Fruit fly (Drosophila melanogaster) whole organism, embryonic: Measurements from ENCODE around the gene Hsp67Ba.

Experiments
- Atf6 ChIP-seq: fragments of 200-800 bp; sonication (Bioruptor generic); IDR thresholded peaks from 2 replicates; pipeline ENCODE4 v1.3.6; 2022; ENCODE audit warnings: missing biosample characterization, missing genetic modification characterization
- B-H1 ChIP-seq: fragments of 200-800 bp; sonication (Bioruptor generic); IDR thresholded peaks from 3 replicates; pipeline ENCODE4 v1.3.6; 2022; ENCODE audit warnings: missing biosample characterization, missing genetic modification characterization
- C15 ChIP-seq: fragments of 200-800 bp; sonication (Bioruptor generic); IDR thresholded peaks from 3 replicates; pipeline ENCODE4 v1.3.6; 2022; ENCODE audit warnings: missing biosample characterization, missing genetic modification characterization
- CG10209 ChIP-seq: fragments of 200-800 bp; sonication (Bioruptor generic); optimal IDR thresholded peaks from 3 replicates; lab custom pipeline; 2017; ENCODE audit warnings: missing biosample characterization, mild to moderate bottlenecking, missing genetic modification characterization, missing genetic modification reagents
- CG14050 ChIP-seq: fragments of 200-800 bp; sonication (Bioruptor generic); IDR thresholded peaks from 3 replicates; pipeline ENCODE4 v1.3.6; 2022; ENCODE audit warnings: missing biosample characterization, missing genetic modification characterization
- CG15479 ChIP-seq: fragments of 200-800 bp; sonication (Bioruptor generic); optimal IDR thresholded peaks from 3 replicates; lab custom pipeline; 2019; ENCODE audit warnings: missing biosample characterization, mild to moderate bottlenecking, missing genetic modification characterization, moderate library complexity
- CG17612 ChIP-seq: fragments of 200-800 bp; sonication (Bioruptor generic); IDR thresholded peaks from 2 replicates; pipeline ENCODE4 v1.3.6; 2022; ENCODE audit warnings: missing biosample characterization, missing genetic modification characterization
- CG18262 ChIP-seq: fragments of 200-800 bp; optimal IDR thresholded peaks from 3 replicates; lab custom pipeline; 2019; ENCODE audit warnings: missing biosample characterization, mild to moderate bottlenecking, missing genetic modification characterization, moderate library complexity
- CG1832 ChIP-seq: fragments of 200-800 bp; sonication (Bioruptor generic); optimal IDR thresholded peaks from 2 replicates; lab custom pipeline; 2017; ENCODE audit warnings: missing biosample characterization, mild to moderate bottlenecking, missing genetic modification characterization, inconsistent platforms
- CG31388 ChIP-seq: fragments of 200-800 bp; sonication (Bioruptor generic); optimal IDR thresholded peaks from 2 replicates; lab custom pipeline; 2016; ENCODE audit warnings: missing biosample characterization, missing genetic modification characterization
- CG31441 ChIP-seq: fragments of 200-800 bp; sonication (Bioruptor generic); IDR thresholded peaks from 2 replicates; pipeline ENCODE4 v1.3.6; 2022; ENCODE audit warnings: missing biosample characterization, missing genetic modification characterization
- CG4282 ChIP-seq: fragments of 200-800 bp; sonication (Bioruptor generic); optimal IDR thresholded peaks from 2 replicates; lab custom pipeline; 2016; ENCODE audit warnings: missing biosample characterization, missing genetic modification characterization
- CG5953 ChIP-seq: fragments of 200-800 bp; sonication (Bioruptor generic); IDR thresholded peaks from 2 replicates; pipeline ENCODE4 v1.3.6; 2022; ENCODE audit warnings: missing biosample characterization, missing genetic modification characterization
- CG8944 ChIP-seq: fragments of 200-800 bp; sonication (Bioruptor generic); optimal IDR thresholded peaks from 3 replicates; lab custom pipeline; 2016; ENCODE audit warnings: missing biosample characterization, missing genetic modification characterization
- D19A ChIP-seq: fragments of 200-800 bp; optimal IDR thresholded peaks from 3 replicates; lab custom pipeline; 2019; ENCODE audit warnings: missing biosample characterization, mild to moderate bottlenecking, missing genetic modification characterization, moderate library complexity
- D19B ChIP-seq: fragments of 200-800 bp; sonication (Bioruptor generic); optimal IDR thresholded peaks from 2 replicates; lab custom pipeline; 2017; ENCODE audit warnings: missing biosample characterization, mild to moderate bottlenecking, missing genetic modification characterization
- Doc3 ChIP-seq: fragments of 200-800 bp; sonication (Bioruptor generic); IDR thresholded peaks from 3 replicates; pipeline ENCODE4 v1.3.6; 2022; ENCODE audit warnings: missing biosample characterization, missing genetic modification characterization; ENCODE audit not compliant: partially characterized antibody
- GATAe ChIP-seq: fragments of 200-800 bp; sonication (Bioruptor generic); conservative IDR thresholded peaks from 2 replicates; pipeline ENCODE4 v1.3.6; 2022; ENCODE audit warnings: missing biosample characterization, missing genetic modification characterization
- H15 ChIP-seq: fragments of 200-800 bp; sonication (Bioruptor generic); IDR thresholded peaks from 3 replicates; pipeline ENCODE4 v1.3.6; 2022; ENCODE audit warnings: missing biosample characterization, missing genetic modification characterization
- Hsf ChIP-seq: fragments of 200-800 bp; sonication (Bioruptor generic); optimal IDR thresholded peaks from 3 replicates; lab custom pipeline; 2016; ENCODE audit warnings: missing biosample characterization, missing genetic modification characterization
- Kr ChIP-seq: fragments of 200-800 bp; sonication (Bioruptor generic); optimal IDR thresholded peaks from 2 replicates; lab custom pipeline; 2017; ENCODE audit warnings: missing biosample characterization, mild to moderate bottlenecking, missing genetic modification characterization
- Lhr ChIP-seq: fragments of 200-800 bp; sonication (Bioruptor generic); optimal IDR thresholded peaks from 3 replicates; lab custom pipeline; 2017; ENCODE audit warnings: mild to moderate bottlenecking, missing biosample characterization, missing genetic modification reagents, missing genetic modification characterization
- MTF-1 ChIP-seq: fragments of 200-800 bp; sonication (Bioruptor generic); optimal IDR thresholded peaks from 2 replicates; lab custom pipeline; 2018; ENCODE audit warnings: missing biosample characterization, mild to moderate bottlenecking, missing genetic modification characterization, borderline replicate concordance
- Mad ChIP-seq: fragments of 200-800 bp; sonication (Bioruptor generic); optimal IDR thresholded peaks from 2 replicates; lab custom pipeline; 2016; ENCODE audit warnings: missing biosample characterization, missing genetic modification characterization
- NK7.1 ChIP-seq: fragments of 200-800 bp; sonication (Bioruptor generic); optimal IDR thresholded peaks from 3 replicates; lab custom pipeline; 2016; ENCODE audit warnings: missing biosample characterization, missing genetic modification characterization
- Nf-YA ChIP-seq: fragments of 200-800 bp; sonication (Bioruptor generic); IDR thresholded peaks from 2 replicates; pipeline ENCODE4 v1.3.6; 2022; ENCODE audit warnings: missing biosample characterization, missing genetic modification characterization
- Opbp ChIP-seq: fragments of 200-800 bp; sonication (Bioruptor generic); IDR thresholded peaks from 3 replicates; pipeline ENCODE4 v1.3.6; 2022; ENCODE audit warnings: missing biosample characterization, missing genetic modification characterization; ENCODE audit not compliant: partially characterized antibody
- Poxn ChIP-seq: fragments of 200-800 bp; sonication (Bioruptor generic); IDR thresholded peaks from 2 replicates; pipeline ENCODE4 v1.3.6; 2022; ENCODE audit warnings: missing biosample characterization, missing genetic modification characterization
- Rx ChIP-seq: fragments of 200-800 bp; sonication (Bioruptor generic); IDR thresholded peaks from 2 replicates; pipeline ENCODE4 v1.3.6; 2022; ENCODE audit warnings: missing biosample characterization, missing genetic modification characterization
- Sox102F ChIP-seq: fragments of 200-800 bp; sonication (Bioruptor generic); optimal IDR thresholded peaks from 2 replicates; lab custom pipeline; 2018; ENCODE audit warnings: missing biosample characterization, mild to moderate bottlenecking, missing genetic modification characterization, moderate library complexity
- Vsx1 ChIP-seq: fragments of 200-800 bp; sonication (Bioruptor generic); optimal IDR thresholded peaks from 2 replicates; lab custom pipeline; 2017; ENCODE audit warnings: missing biosample characterization, mild to moderate bottlenecking, missing genetic modification characterization, missing genetic modification reagents
- Xbp1 ChIP-seq: fragments of 200-800 bp; sonication (Bioruptor generic); optimal IDR thresholded peaks from 3 replicates; lab custom pipeline; 2016; ENCODE audit warnings: missing biosample characterization, mild to moderate bottlenecking, missing genetic modification characterization
- bbx ChIP-seq: fragments of 200-800 bp; sonication (Bioruptor generic); IDR thresholded peaks from 2 replicates; pipeline ENCODE4 v1.3.6; 2022; ENCODE audit warnings: missing biosample characterization, missing genetic modification characterization; ENCODE audit not compliant: partially characterized antibody
- bowl ChIP-seq: fragments of 200-800 bp; sonication (Bioruptor generic); IDR thresholded peaks from 2 replicates; pipeline ENCODE4 v1.3.6; 2022; ENCODE audit warnings: missing biosample characterization, missing genetic modification characterization
- dan ChIP-seq: fragments of 200-800 bp; sonication (Bioruptor generic); IDR thresholded peaks from 2 replicates; pipeline ENCODE4 v1.3.6; 2022; ENCODE audit warnings: missing biosample characterization, missing genetic modification characterization
- ewg ChIP-seq: fragments of 200-800 bp; sonication (Bioruptor generic); optimal IDR thresholded peaks from 3 replicates; lab custom pipeline; 2017; ENCODE audit warnings: mild to moderate bottlenecking, missing biosample characterization, missing genetic modification reagents, missing genetic modification characterization
- grn ChIP-seq: fragments of 200-800 bp; sonication (Bioruptor generic); optimal IDR thresholded peaks from 3 replicates; lab custom pipeline; 2017; ENCODE audit warnings: missing biosample characterization, missing genetic modification characterization
- gt ChIP-seq: fragments of 200-800 bp; sonication (Bioruptor generic); IDR thresholded peaks from 2 replicates; pipeline ENCODE4 v1.3.6; 2022; ENCODE audit warnings: missing biosample characterization, missing genetic modification characterization
- hb ChIP-seq: fragments of 200-800 bp; sonication (Bioruptor generic); IDR thresholded peaks from 3 replicates; pipeline ENCODE4 v1.3.6; 2022; ENCODE audit warnings: missing biosample characterization, missing genetic modification characterization; ENCODE audit not compliant: partially characterized antibody
- kni ChIP-seq: fragments of 200-800 bp; sonication (Bioruptor generic); optimal IDR thresholded peaks from 3 replicates; lab custom pipeline; 2017; ENCODE audit warnings: mild to moderate bottlenecking, missing biosample characterization, missing genetic modification reagents, missing genetic modification characterization
- knrl ChIP-seq: fragments of 200-800 bp; sonication (Bioruptor generic); IDR thresholded peaks from 3 replicates; pipeline ENCODE4 v1.3.6; 2022; ENCODE audit warnings: missing biosample characterization, missing genetic modification characterization; ENCODE audit not compliant: partially characterized antibody
- pb ChIP-seq: fragments of 200-800 bp; sonication (Bioruptor generic); optimal IDR thresholded peaks from 3 replicates; lab custom pipeline; 2016; ENCODE audit warnings: missing biosample characterization, missing genetic modification characterization
- pnt ChIP-seq: fragments of 200-800 bp; sonication (Bioruptor generic); optimal IDR thresholded peaks from 3 replicates; lab custom pipeline; 2016; ENCODE audit warnings: missing biosample characterization, missing genetic modification characterization
- sens-2 ChIP-seq: fragments of 200-800 bp; sonication (Bioruptor generic); IDR thresholded peaks from 2 replicates; pipeline ENCODE4 v1.3.6; 2022; ENCODE audit warnings: missing biosample characterization, missing genetic modification characterization
- sr ChIP-seq: fragments of 200-800 bp; sonication (Bioruptor generic); IDR thresholded peaks from 3 replicates; pipeline ENCODE4 v1.3.6; 2022; ENCODE audit warnings: missing biosample characterization, missing genetic modification characterization
- unpg ChIP-seq: fragments of 200-800 bp; sonication (Bioruptor generic); optimal IDR thresholded peaks from 3 replicates; lab custom pipeline; 2018; ENCODE audit warnings: missing biosample characterization, mild to moderate bottlenecking, missing genetic modification characterization, moderate library complexity

The Hsp67Ba gene

dm6 chr3L:9400697-9401353 lies 21.5 kb upstream of the Hsp67Ba start (continued):
- TF ChIP-seq Rx (GFP tag; lab: Robert Waterston, UW) (no peak), Nf-YA (GFP tag; lab: Robert Waterston, UW) (no peak), knrl (GFP tag; lab: Robert Waterston, UW) (no peak), bowl (GFP tag; lab: Robert Waterston, UW) (no peak), unpg (GFP tag; lab: Kevin White, UChicago) (no peak), kni (no peak), CG14050 (GFP tag; lab: Robert Waterston, UW) (peak; percentile 74; the same call in 2 of the 3 replicates), sr (0 out of 3 replicates have a peak, but pooled peaks have one; percentile 17), CG1832 (peak; percentile 3)

DNA sequence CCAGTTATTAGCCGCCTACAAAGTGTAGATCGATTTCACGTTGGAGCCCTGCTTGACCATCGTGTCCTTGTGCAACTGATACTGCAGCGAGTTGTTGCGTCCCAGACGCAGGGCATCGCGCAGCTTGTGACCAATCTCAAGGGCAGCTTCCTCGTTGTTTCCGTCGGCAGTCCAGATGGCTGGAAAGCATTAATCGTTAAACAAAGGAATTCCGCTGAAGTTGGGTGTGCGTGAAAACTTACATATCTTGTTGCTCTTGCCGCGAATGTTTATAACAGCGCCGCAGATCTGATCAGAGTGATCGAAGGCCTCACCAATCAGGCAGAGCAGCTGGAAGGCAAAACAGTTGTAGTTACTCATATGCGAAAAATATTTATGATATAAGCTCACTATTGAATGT lies 20.5 kb upstream of the Hsp67Ba start:
- TF ChIP-seq NK7.1 (GFP tag; lab: Kevin White, UChicago) (no peak), grn (GFP tag; lab: Kevin White, UChicago) (no peak), C15 (GFP tag; lab: Robert Waterston, UW) (no peak), Doc3 (no peak), CG15479 (GFP tag; lab: Kevin White, UChicago) (no peak), bbx (0 out of 2 replicates have a peak, but pooled peaks have one; percentile 9), Atf6 (GFP tag; lab: Robert Waterston, UW) (0 out of 2 replicates have a peak, but pooled peaks have one; percentile 30)

- TF ChIP-seq CG31441 (GFP tag; lab: Robert Waterston, UW) (0 out of 2 replicates have a peak, but pooled peaks have one; percentile 44), pnt (GFP tag; lab: Kevin White, UChicago) (peak; percentile 9), Mad (GFP tag; lab: Kevin White, UChicago) (peak; percentile 26), hb (GFP tag; lab: Robert Waterston, UW) (peak; percentile 24; the same call in 1 of the 3 replicates), GATAe (GFP tag; lab: Robert Waterston, UW) (no peak), pb (no peak), gt (no peak), Lhr (GFP tag; lab: Kevin White, UChicago) (peak; percentile 81), CG10209 (no peak), Poxn (no peak), Hsf (peak; percentile 28), CG5953 (GFP tag; lab: Robert Waterston, UW) (0 out of 2 replicates have a peak, but pooled peaks have one; percentile 41), CG4282 (no peak), Xbp1 (GFP tag; lab: Kevin White, UChicago) (peak; percentile 19), CG8944 (GFP tag; lab: Kevin White, UChicago) (no peak), CG18262 (tag; lab: Kevin White, UChicago) (no peak), Opbp (GFP tag; lab: Robert Waterston, UW) (peak; percentile 65; the same call in 1 of the 3 replicates), D19B (GFP tag; lab: Kevin White, UChicago) (no peak), MTF-1 (peak; percentile 7), Sox102F (GFP tag; lab: Kevin White, UChicago) (no peak), sens-2 (GFP tag; lab: Robert Waterston, UW) (no peak), B-H1 (no peak), Vsx1 (GFP tag; lab: Kevin White, UChicago) (peak; percentile 44), dan (GFP tag; lab: Robert Waterston, UW) (no peak), CG31388 (GFP tag; lab: Kevin White, UChicago) (no peak), Kr (no peak), H15 (GFP tag; lab: Robert Waterston, UW) (no peak), D19A (tag; lab: Kevin White, UChicago) (no peak), ewg (peak; percentile 3), CG17612 (GFP tag; lab: Robert Waterston, UW) (no peak)
Measured at dm6 chr3L:9399013-9399750, 19.8 kb upstream of the Hsp67Ba start, which contains the start of gene CG4080. CG4080 (minus strand) TSS chr3L:9399227.
